Worm (Caenorhabditis elegans) whole organism, L1 larva: Measurements from ENCODE around the gene C23G10.10.

ENCODE experiments used
- C04F5.9 ChIP-seq: sonication (generic microtip); optimal IDR thresholded peaks from 2 replicates; lab custom pipeline; 2016; ENCODE audit warnings: missing genetic modification characterization, missing compliant biosample characterization
- C16A3.4 ChIP-seq: fragments of 150-350 bp; optimal IDR thresholded peaks from 2 replicates; lab custom pipeline; 2014; ENCODE audit warnings: missing biosample characterization, missing genetic modification characterization
- aly-2 ChIP-seq: fragments of 150-350 bp; optimal IDR thresholded peaks from 2 replicates; lab custom pipeline; 2014; ENCODE audit warnings: missing biosample characterization, missing genetic modification characterization
- ama-1 ChIP-seq: fragments of 150-350 bp; optimal IDR thresholded peaks from 2 replicates; lab custom pipeline; 2014
- blmp-1 ChIP-seq: fragments of 150-350 bp; optimal IDR thresholded peaks from 2 replicates; lab custom pipeline; 2014; ENCODE audit warnings: missing biosample characterization, missing genetic modification characterization
- ceh-8 ChIP-seq: fragments of 200-800 bp; sonication (Bioruptor generic); optimal IDR thresholded peaks from 2 replicates; lab custom pipeline; 2018; ENCODE audit warnings: mild to moderate bottlenecking, missing genetic modification characterization, moderate library complexity, missing compliant biosample characterization
- ceh-90 ChIP-seq: sonication (generic microtip); optimal IDR thresholded peaks from 2 replicates; lab custom pipeline; 2016; ENCODE audit warnings: missing genetic modification characterization, missing compliant biosample characterization
- ces-1 ChIP-seq: fragments of 150-350 bp; optimal IDR thresholded peaks from 2 replicates; lab custom pipeline; 2014; ENCODE audit warnings: missing biosample characterization, missing genetic modification reagents, missing genetic modification characterization
- dsc-1 ChIP-seq: sonication (generic microtip); optimal IDR thresholded peaks from 2 replicates; lab custom pipeline; 2016; ENCODE audit warnings: mild to moderate bottlenecking, missing genetic modification characterization, missing compliant biosample characterization
- efl-1 ChIP-seq, 4 experiments: fragments of 150-350 bp; optimal IDR thresholded peaks in 3 of 4; peaks in 1 of 4; 1 replicate in 1 of 4; 2 replicates in 3 of 4; lab custom pipeline; 2014; ENCODE audit warnings: missing biosample characterization in 2 of 4, missing genetic modification characterization in 2 of 4, missing genetic modification reagents in 2 of 4
- efl-3 ChIP-seq: fragments of 200-800 bp; sonication (Bioruptor generic); optimal IDR thresholded peaks from 2 replicates; lab custom pipeline; 2018; ENCODE audit warnings: mild to moderate bottlenecking, missing genetic modification characterization, missing compliant biosample characterization
- egl-13 ChIP-seq: sonication (generic microtip); optimal IDR thresholded peaks from 2 replicates; lab custom pipeline; 2016; ENCODE audit warnings: missing genotype, missing genetic modification reagents, missing genetic modification characterization, missing compliant biosample characterization
- elt-3 ChIP-seq, 6 experiments: fragments of 150-350 bp in 1 of 6; sonication (generic microtip); optimal IDR thresholded peaks; 2 replicates each; lab custom pipeline; 2017 to 2018; ENCODE audit warnings: missing biosample characterization in 6 of 6, missing genetic modification characterization in 6 of 6, inconsistent platforms in 1 of 6
- ets-5 ChIP-seq: fragments of 200-800 bp; sonication (Bioruptor generic); IDR thresholded peaks from 2 replicates; pipeline ENCODE4 v1.3.6; 2022; ENCODE audit warnings: missing genetic modification characterization, missing compliant biosample characterization
- fkh-10 ChIP-seq: sonication (generic microtip); optimal IDR thresholded peaks from 2 replicates; lab custom pipeline; 2017; ENCODE audit warnings: missing biosample characterization, missing genetic modification reagents, missing genetic modification characterization
- fkh-8 ChIP-seq: sonication (generic microtip); optimal IDR thresholded peaks from 2 replicates; lab custom pipeline; 2016; ENCODE audit warnings: mild to moderate bottlenecking, missing genetic modification characterization, missing compliant biosample characterization
- fos-1 ChIP-seq: fragments of 150-350 bp; optimal IDR thresholded peaks from 2 replicates; lab custom pipeline; 2014; ENCODE audit warnings: missing biosample characterization, missing genetic modification characterization
- grh-1 ChIP-seq: fragments of 200-800 bp; sonication (Bioruptor generic); IDR thresholded peaks from 2 replicates; pipeline ENCODE4 v1.3.6; 2022; ENCODE audit warnings: missing genetic modification reagents, missing genetic modification characterization, missing compliant biosample characterization
- hlh-4 ChIP-seq: sonication (generic microtip); optimal IDR thresholded peaks from 2 replicates; lab custom pipeline; 2016; ENCODE audit warnings: mild to moderate bottlenecking, missing genetic modification characterization, missing compliant biosample characterization
- irx-1 ChIP-seq: sonication (generic microtip); optimal IDR thresholded peaks from 2 replicates; lab custom pipeline; 2016; ENCODE audit warnings: missing genetic modification characterization, missing compliant biosample characterization
- isw-1 ChIP-seq: fragments of 200-800 bp; sonication (Bioruptor generic); IDR thresholded peaks from 2 replicates; pipeline ENCODE4 v1.3.6; 2022; ENCODE audit warnings: missing genetic modification characterization, missing compliant biosample characterization
- jun-1 ChIP-seq: fragments of 150-350 bp; optimal IDR thresholded peaks from 2 replicates; lab custom pipeline; 2014; ENCODE audit warnings: missing biosample characterization, missing genetic modification reagents, missing genetic modification characterization
- lin-13 ChIP-seq: fragments of 150-350 bp; optimal IDR thresholded peaks from 2 replicates; lab custom pipeline; 2014; ENCODE audit warnings: missing biosample characterization, missing genetic modification reagents, missing genetic modification characterization
- lin-14 ChIP-seq: fragments of 200-800 bp; sonication (Bioruptor generic); optimal IDR thresholded peaks from 2 replicates; lab custom pipeline; 2018; ENCODE audit warnings: mild to moderate bottlenecking, missing genetic modification characterization, moderate library complexity, missing compliant biosample characterization
- lin-15B ChIP-seq: fragments of 150-350 bp; sonication (generic microtip); optimal IDR thresholded peaks from 3 replicates; lab custom pipeline; 2014; ENCODE audit warnings: missing biosample characterization, missing genetic modification characterization
- lin-35 ChIP-seq, 2 experiments: fragments of 150-350 bp; optimal IDR thresholded peaks; 2 replicates each; lab custom pipeline; 2014; ENCODE audit warnings: missing biosample characterization in 2 of 2, missing genetic modification characterization in 2 of 2, missing genetic modification reagents in 2 of 2
- lir-3 ChIP-seq: sonication (generic microtip); optimal IDR thresholded peaks from 2 replicates; lab custom pipeline; 2016; ENCODE audit warnings: mild to moderate bottlenecking, missing genetic modification characterization, moderate library complexity, missing compliant biosample characterization; ENCODE audit not compliant: poor library complexity
- lsy-2 ChIP-seq, 2 experiments: fragments of 150-350 bp; optimal IDR thresholded peaks; 2 replicates each; lab custom pipeline; 2014; ENCODE audit warnings: missing biosample characterization in 2 of 2, missing genetic modification characterization in 2 of 2
- mdl-1 ChIP-seq, 2 experiments: fragments of 150-350 bp; optimal IDR thresholded peaks; 2 replicates each; lab custom pipeline; 2014 to 2017; ENCODE audit warnings: missing biosample characterization in 2 of 2, missing genetic modification characterization in 2 of 2, inconsistent platforms in 1 of 2
- nhr-20 ChIP-seq: sonication (generic microtip); optimal IDR thresholded peaks from 2 replicates; lab custom pipeline; 2016; ENCODE audit warnings: mild to moderate bottlenecking, missing genetic modification characterization, missing compliant biosample characterization
- pax-3 ChIP-seq: fragments of 200-800 bp; sonication (Bioruptor generic); optimal IDR thresholded peaks from 2 replicates; lab custom pipeline; 2018; ENCODE audit warnings: mild to moderate bottlenecking, missing genetic modification characterization, moderate library complexity, missing compliant biosample characterization
- rnt-1 ChIP-seq: sonication (generic microtip); optimal IDR thresholded peaks from 2 replicates; lab custom pipeline; 2016; ENCODE audit warnings: mild to moderate bottlenecking, missing genetic modification characterization, moderate library complexity, missing compliant biosample characterization
- skn-1 ChIP-seq: fragments of 150-350 bp; optimal IDR thresholded peaks from 2 replicates; lab custom pipeline; 2014; ENCODE audit warnings: missing biosample characterization, missing genetic modification characterization
- snpc-4 ChIP-seq: fragments of 150-350 bp; optimal IDR thresholded peaks from 2 replicates; lab custom pipeline; 2014; ENCODE audit warnings: missing biosample characterization, missing genetic modification characterization
- sptf-1 ChIP-seq: fragments of 150-350 bp; optimal IDR thresholded peaks from 2 replicates; lab custom pipeline; 2014; ENCODE audit warnings: missing biosample characterization, missing genetic modification characterization
- swsn-7 ChIP-seq: sonication (generic microtip); optimal IDR thresholded peaks from 2 replicates; lab custom pipeline; 2016; ENCODE audit warnings: missing genetic modification characterization, missing compliant biosample characterization
- tlp-1 ChIP-seq: fragments of 150-350 bp; optimal IDR thresholded peaks from 2 replicates; lab custom pipeline; 2014; ENCODE audit warnings: missing biosample characterization, missing genetic modification characterization
- unc-30 ChIP-seq: sonication (generic microtip); optimal IDR thresholded peaks from 2 replicates; lab custom pipeline; 2017; ENCODE audit warnings: missing biosample characterization, missing genetic modification characterization
- unc-86 ChIP-seq: sonication (generic microtip); optimal IDR thresholded peaks from 2 replicates; lab custom pipeline; 2016; ENCODE audit warnings: missing genetic modification characterization, missing compliant biosample characterization
- unc-98 ChIP-seq: fragments of 200-800 bp; sonication (Bioruptor generic); IDR thresholded peaks from 2 replicates; pipeline ENCODE4 v1.3.6; 2022; ENCODE audit warnings: missing genetic modification characterization, missing compliant biosample characterization
- zip-4 ChIP-seq: fragments of 200-800 bp; sonication (Bioruptor generic); optimal IDR thresholded peaks from 2 replicates; lab custom pipeline; 2018; ENCODE audit warnings: mild to moderate bottlenecking, missing genetic modification characterization, moderate library complexity, missing compliant biosample characterization
- ztf-4 ChIP-seq: fragments of 150-350 bp; optimal IDR thresholded peaks from 2 replicates; lab custom pipeline; 2014; ENCODE audit warnings: missing biosample characterization, missing genetic modification characterization

Gene C23G10.10

DNA sequence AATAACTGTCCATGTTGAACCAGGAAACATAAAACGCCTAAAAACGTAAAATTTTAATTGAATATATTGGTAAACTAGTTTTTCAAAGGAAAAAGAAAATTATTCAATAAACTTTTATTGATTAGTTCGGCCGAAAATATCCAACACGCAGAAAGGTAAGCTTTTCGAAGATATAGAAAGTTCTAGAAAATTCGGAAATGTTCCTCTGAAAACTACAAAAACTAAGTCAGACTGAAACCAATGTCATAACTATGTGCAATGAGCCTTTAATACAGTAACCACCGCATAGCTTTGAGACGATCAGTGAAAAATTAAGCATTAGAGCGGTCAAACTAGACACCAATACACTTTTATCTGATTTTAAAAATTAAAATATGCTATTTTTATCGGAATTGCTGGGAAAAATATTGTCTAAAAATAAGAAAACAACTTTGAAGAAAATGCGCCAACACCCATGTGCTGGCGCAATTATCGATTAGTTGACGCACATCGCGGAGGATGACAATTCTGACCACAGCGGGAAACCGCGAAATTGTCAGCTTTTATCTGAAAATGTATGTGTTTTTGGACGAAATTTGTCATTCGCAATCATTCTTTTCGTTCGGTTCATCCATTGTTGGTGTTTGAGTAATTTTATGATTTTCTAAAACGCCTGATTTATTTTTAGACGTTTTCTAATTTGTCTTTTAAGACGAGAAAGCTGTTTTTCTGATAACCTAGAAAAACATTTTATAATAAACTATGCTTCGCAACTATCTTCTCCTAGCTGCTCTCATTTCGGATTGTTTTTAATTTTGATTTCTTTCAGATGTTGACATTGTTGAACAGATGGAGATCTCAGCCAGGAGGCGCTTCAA, 15.2 kb downstream of the C23G10.10 start, which contains the start of the genes C23G10.7 and rpn-2 (continued):
- TF ChIP-seq jun-1 (tag; lab: Kevin White, UChicago) (peak; percentile 29), mdl-1 (tag; optimal IDR thresholded peaks at IDR 0.05; lab: Kevin White, UChicago) (peak in 1 of 2 experiments; percentile 55), lin-15B (tag; lab: Kevin White, UChicago) (no peak), dsc-1 (tag; lab: Kevin White, UChicago) (peak; percentile 71), fkh-10 (GFP tag; lab: Kevin White, UChicago) (peak; percentile 20), ama-1 (lab: Kevin White, UChicago) (peak; percentile 14), lir-3 (tag; lab: Kevin White, UChicago) (peak; percentile 1), lsy-2 (tag; optimal IDR thresholded peaks at IDR 0.05; lab: Kevin White, UChicago) (peak; percentile 83 to 86), C04F5.9 (tag; lab: Kevin White, UChicago) (peak; percentile 36), ets-5 (GFP tag; lab: Robert Waterston, UW) (no peak), efl-3 (no peak), C16A3.4 (tag; lab: Kevin White, UChicago) (peak; percentile 56), fos-1 (tag; lab: Kevin White, UChicago) (peak; percentile 32), blmp-1 (tag; lab: Kevin White, UChicago) (peak; percentile 52), irx-1 (tag; lab: Kevin White, UChicago) (peak; percentile 49), lin-14 (GFP tag; lab: Kevin White, UChicago) (peak; percentile 64), lin-35 (GFP tag; optimal IDR thresholded peaks at IDR 0.05; lab: Kevin White, UChicago) (peak; percentile 71 to 82), unc-86 (tag; lab: Kevin White, UChicago) (peak; percentile 61), ceh-90 (tag; lab: Kevin White, UChicago) (no peak), fkh-8 (tag; lab: Kevin White, UChicago) (peak; percentile 44), rnt-1 (tag; lab: Kevin White, UChicago) (peak; percentile 89), efl-1 (optimal IDR thresholded peaks at IDR 0.05; lab: Kevin White, UChicago) (peak; percentile 74 to 79), efl-1 (GFP tag; optimal IDR thresholded peaks at IDR 0.05 in 1 of 2; lab: Kevin White, UChicago) (peak; percentile 72 to 97), sptf-1 (no peak), snpc-4 (tag; lab: Kevin White, UChicago) (peak; percentile 31), tlp-1 (tag; lab: Kevin White, UChicago) (no peak), hlh-4 (no peak), skn-1 (tag; lab: Kevin White, UChicago) (peak; percentile 98), grh-1 (GFP tag; lab: Robert Waterston, UW) (peak; percentile 8; the same call in 1 of the 2 replicates), pax-3 (tag; lab: Kevin White, UChicago) (no peak), aly-2 (no peak), isw-1 (GFP tag; lab: Robert Waterston, UW) (peak; percentile 63), elt-3 (tag; optimal IDR thresholded peaks at IDR 0.05; lab: Kevin White, UChicago) (peak in 2 of 6 experiments; percentile 38 to 48), unc-30 (tag; lab: Kevin White, UChicago) (no peak), zip-4 (GFP tag; lab: Kevin White, UChicago) (peak; percentile 17), nhr-20 (tag; lab: Kevin White, UChicago) (peak; percentile 72)

- TF ChIP-seq irx-1 (tag; lab: Kevin White, UChicago) (no peak), efl-1 (optimal IDR thresholded peaks at IDR 0.05; lab: Kevin White, UChicago) (no peak), efl-1 (GFP tag; optimal IDR thresholded peaks at IDR 0.05 in 1 of 2; lab: Kevin White, UChicago) (peak in 1 of 2 experiments; percentile 63)
These were observed 18.1 kb downstream of the C23G10.10 start for ce11 chrIII:6195718-6196117.

DNA sequence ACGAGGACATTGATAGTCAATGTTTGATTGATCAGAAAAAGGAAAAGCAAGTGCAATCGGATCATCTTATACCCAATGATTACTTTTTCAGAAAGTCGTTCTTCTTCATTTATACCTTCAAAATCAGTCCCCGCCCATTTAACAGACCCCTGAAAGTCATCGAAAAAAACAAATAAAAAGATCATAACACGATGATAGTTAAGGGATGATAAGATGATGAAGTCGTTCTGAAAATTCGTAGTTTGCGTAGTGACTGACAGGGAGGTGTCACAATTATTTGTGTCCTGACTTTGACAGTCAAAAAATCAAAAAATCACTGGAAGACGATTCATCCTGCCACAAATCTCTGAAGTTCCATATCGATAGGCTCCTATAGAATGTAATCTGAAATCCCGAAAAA, 19.3 kb downstream of the C23G10.10 start, which contains the start of gene ugt-66:
Gene ugt-66 (minus strand): TSS at position 101 of the 400 bp plus-strand sequence.
- TF ChIP-seq lin-35 (GFP tag; optimal IDR thresholded peaks at IDR 0.05; lab: Kevin White, UChicago) = no peak
- no peak for TF ChIP-seq irx-1 (tag; lab: Kevin White, UChicago)
- no peak for TF ChIP-seq skn-1 (tag; lab: Kevin White, UChicago)
- no peak for TF ChIP-seq ztf-4 (tag; lab: Kevin White, UChicago)
- no peak for TF ChIP-seq unc-98 (GFP tag; lab: Robert Waterston, UW)
- no peak for TF ChIP-seq lir-3 (tag; lab: Kevin White, UChicago)
- no peak for TF ChIP-seq swsn-7 (tag; lab: Kevin White, UChicago)
- no peak for TF ChIP-seq ceh-8
- no peak for TF ChIP-seq efl-3
- no peak for TF ChIP-seq ces-1 (GFP tag; lab: Kevin White, UChicago)
- TF ChIP-seq lin-13 (GFP tag; lab: Kevin White, UChicago) = no peak
- no peak for TF ChIP-seq unc-30 (tag; lab: Kevin White, UChicago)
- TF ChIP-seq efl-1 (optimal IDR thresholded peaks at IDR 0.05; lab: Kevin White, UChicago) = no peak
- no peak for TF ChIP-seq efl-1 (GFP tag; optimal IDR thresholded peaks at IDR 0.05 in 1 of 2; lab: Kevin White, UChicago)
- no peak for TF ChIP-seq C04F5.9 (tag; lab: Kevin White, UChicago)
- TF ChIP-seq lin-14 (GFP tag; lab: Kevin White, UChicago) = no peak
- TF ChIP-seq egl-13 (tag; lab: Kevin White, UChicago) = no peak
- no peak for TF ChIP-seq elt-3 (tag; optimal IDR thresholded peaks at IDR 0.05; lab: Kevin White, UChicago)
- TF ChIP-seq ama-1 (lab: Kevin White, UChicago) = no peak
- no peak for TF ChIP-seq zip-4 (GFP tag; lab: Kevin White, UChicago)
- TF ChIP-seq, all 84 proteins: peak for 0
